Worm (Caenorhabditis elegans) whole organism, L3 larva: ENCODE results near the gene C26D10.6.
A peak's percentile ranks its signal among the peaks of the same experiment; 100 is the strongest.

Source experiments
- nhr-11 ChIP-seq: fragments of 150-350 bp; optimal IDR thresholded peaks from 2 replicates; lab custom pipeline; 2014; ENCODE audit warnings: missing biosample characterization, missing genetic modification characterization
- nhr-43 ChIP-seq: sonication (generic microtip); optimal IDR thresholded peaks from 2 replicates; lab custom pipeline; 2016; ENCODE audit warnings: mild to moderate bottlenecking, missing genetic modification characterization, missing compliant biosample characterization; ENCODE audit not compliant: poor library complexity, severe bottlenecking
- nhr-76 ChIP-seq: fragments of 150-350 bp; sonication (generic microtip); optimal IDR thresholded peaks from 5 replicates; lab custom pipeline; 2014; ENCODE audit warnings: missing biosample characterization, missing genetic modification characterization
- tbx-2 ChIP-seq: sonication (generic microtip); optimal IDR thresholded peaks from 2 replicates; lab custom pipeline; 2016; ENCODE audit warnings: mild to moderate bottlenecking, missing genetic modification characterization, missing compliant biosample characterization
- unc-39 ChIP-seq: sonication (generic microtip); optimal IDR thresholded peaks from 4 replicates; lab custom pipeline; 2017; ENCODE audit warnings: missing biosample characterization, missing genetic modification characterization
- zag-1 ChIP-seq: fragments of 150-350 bp; optimal IDR thresholded peaks from 2 replicates; lab custom pipeline; 2014; ENCODE audit warnings: missing biosample characterization, missing genetic modification characterization

DNA sequence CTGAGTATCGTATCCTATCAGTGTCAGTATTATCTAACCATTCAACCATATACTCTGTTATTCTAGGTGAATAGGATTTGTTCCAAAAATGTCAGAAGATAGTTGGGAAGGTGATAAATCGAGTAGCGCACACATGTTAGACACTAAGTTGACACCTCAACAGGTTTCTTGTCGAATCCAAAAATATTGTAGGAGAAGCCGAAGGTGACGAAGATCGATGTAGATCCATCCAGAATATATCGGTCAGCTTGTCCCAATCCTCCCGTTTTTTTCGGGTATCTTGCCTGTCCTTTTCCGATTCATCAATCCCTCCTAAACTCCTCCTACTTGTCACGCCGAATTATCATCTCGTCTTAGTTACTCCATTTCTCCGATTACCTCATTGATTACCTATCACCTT lies 8.9 kb downstream of the C26D10.6 start:
- TF ChIP-seq nhr-76 (tag; lab: Kevin White, UChicago) (no peak), zag-1 (tag; lab: Kevin White, UChicago) (no peak), tbx-2 (tag; lab: Kevin White, UChicago) (no peak), nhr-11 (tag; lab: Kevin White, UChicago) (no peak), nhr-43 (tag; lab: Kevin White, UChicago) (peak; percentile 33), unc-39 (tag; lab: Kevin White, UChicago) (no peak)
